Worm (Caenorhabditis elegans) whole organism, late embryonic: ENCODE data around the gene ZK637.14.

Source experiments
- ama-1 ChIP-seq: fragments of 150-350 bp; optimal IDR thresholded peaks from 2 replicates; lab custom pipeline; 2014
- ceh-31 ChIP-seq: sonication (generic microtip); optimal IDR thresholded peaks from 2 replicates; lab custom pipeline; 2016; ENCODE audit warnings: missing genetic modification characterization, missing compliant biosample characterization
- ceh-34 ChIP-seq: sonication (generic microtip); optimal IDR thresholded peaks from 2 replicates; lab custom pipeline; 2016; ENCODE audit warnings: mild to moderate bottlenecking, missing genetic modification characterization, missing compliant biosample characterization
- ceh-48 ChIP-seq: sonication (generic microtip); optimal IDR thresholded peaks from 2 replicates; lab custom pipeline; 2016; ENCODE audit warnings: missing genetic modification characterization, inconsistent platforms, missing compliant biosample characterization
- elt-2 ChIP-seq: sonication (generic microtip); optimal IDR thresholded peaks from 2 replicates; lab custom pipeline; 2016; ENCODE audit warnings: missing genetic modification reagents, missing genetic modification characterization, missing compliant biosample characterization
- elt-4 ChIP-seq: sonication (generic microtip); optimal IDR thresholded peaks from 2 replicates; lab custom pipeline; 2016; ENCODE audit warnings: missing genetic modification characterization, missing compliant biosample characterization
- ets-4 ChIP-seq: sonication (generic microtip); optimal IDR thresholded peaks from 2 replicates; lab custom pipeline; 2016; ENCODE audit warnings: missing genetic modification characterization, missing compliant biosample characterization
- hlh-13 ChIP-seq: fragments of 200-800 bp; sonication (Bioruptor generic); optimal IDR thresholded peaks from 2 replicates; lab custom pipeline; 2018; ENCODE audit warnings: mild to moderate bottlenecking, missing genetic modification characterization, missing compliant biosample characterization
- nfya-1 ChIP-seq: sonication (generic microtip); optimal IDR thresholded peaks from 2 replicates; lab custom pipeline; 2017; ENCODE audit warnings: missing genetic modification characterization, mild to moderate bottlenecking, missing compliant biosample characterization, antibody characterized with exemption, moderate library complexity
- nhr-232 ChIP-seq: sonication (generic microtip); optimal IDR thresholded peaks from 2 replicates; lab custom pipeline; 2016; ENCODE audit warnings: missing genetic modification characterization, missing compliant biosample characterization
- pqm-1 ChIP-seq: sonication (generic microtip); optimal IDR thresholded peaks from 2 replicates; lab custom pipeline; 2016; ENCODE audit warnings: missing genetic modification characterization, missing compliant biosample characterization
- sox-2 ChIP-seq: fragments of 200-800 bp; sonication (Bioruptor generic); IDR thresholded peaks from 2 replicates; pipeline ENCODE4 v1.3.6; 2022; ENCODE audit warnings: missing genetic modification reagents, missing genetic modification characterization, missing compliant biosample characterization
- unc-55 ChIP-seq: sonication (generic microtip); optimal IDR thresholded peaks from 2 replicates; lab custom pipeline; 2017; ENCODE audit warnings: missing biosample characterization, missing genetic modification reagents, missing genetic modification characterization

ce11 chrIII:8937571-8937970 lies 48.6 kb upstream of the ZK637.14 start:
- peak; percentile 94 for TF ChIP-seq ceh-34 (tag; lab: Kevin White, UChicago)
- TF ChIP-seq sox-2 = peak; percentile 76
- peak; percentile 77 for TF ChIP-seq ceh-31 (tag; lab: Kevin White, UChicago)
- TF ChIP-seq pqm-1 = peak; percentile 73
- TF ChIP-seq ets-4 (tag; lab: Kevin White, UChicago) = peak; percentile 3
- peak; percentile 88 for TF ChIP-seq nhr-232 (tag; lab: Kevin White, UChicago)
- TF ChIP-seq elt-4 = no peak
- TF ChIP-seq nfya-1 = peak; percentile 70
- TF ChIP-seq ceh-48 (tag; lab: Kevin White, UChicago) = peak; percentile 82
- TF ChIP-seq elt-2 = peak; percentile 95
- TF ChIP-seq ama-1 = no peak
- TF ChIP-seq unc-55 (GFP tag; lab: Kevin White, UChicago) = no peak
- peak; percentile 88 for TF ChIP-seq hlh-13
